Worm (Caenorhabditis elegans) whole organism, L4/young adult: ENCODE results near the gene dcap-2.

ENCODE experiments used
- W03F9.2 ChIP-seq: fragments of 150-350 bp; optimal IDR thresholded peaks from 2 replicates; lab custom pipeline; 2014; ENCODE audit warnings: missing biosample characterization, missing genetic modification characterization
- him-1 ChIP-seq: sonication (generic microtip); optimal IDR thresholded peaks from 2 replicates; lab custom pipeline; 2016; ENCODE audit warnings: missing genotype, missing genetic modification reagents, missing genetic modification characterization, missing compliant biosample characterization

ce11 chrIV:13508924-13509323 is 12.7 kb downstream of the dcap-2 start, which contains the start of gene afmd-2:
- no peak for TF ChIP-seq him-1 (tag; lab: Kevin White, UChicago)
- TF ChIP-seq W03F9.2 (tag; lab: Kevin White, UChicago), result no peak
